Worm (Caenorhabditis elegans): ENCODE results near the gene pmk-1.

- TF ChIP-seq F13H6.1 (tag; optimal IDR thresholded peaks at IDR 0.05) = no peak
- no peak for TF ChIP-seq pha-4 (tag; optimal IDR thresholded peaks at IDR 0.05)
- no peak for TF ChIP-seq ama-1 (optimal IDR thresholded peaks at IDR 0.05)
- no peak for TF ChIP-seq ceh-34 (tag; optimal IDR thresholded peaks at IDR 0.05)
Observed at ce11 chrIV:8159087-8159486, 10.5 kb downstream of the pmk-1 start, which contains the start of gene faah-1.
